Worm (Caenorhabditis elegans) whole organism, mixed stage, embryonic: ENCODE measurements around the gene eat-17.
A peak's percentile ranks its signal among the peaks of the same experiment; 100 is the strongest.

Experiments
- M03D4.4 ChIP-seq: sonication (generic microtip); optimal IDR thresholded peaks from 2 replicates; lab custom pipeline; 2017; ENCODE audit warnings: mild to moderate bottlenecking, missing genetic modification characterization, missing compliant biosample characterization
- bed-3 ChIP-seq: fragments of 200-800 bp; sonication (Bioruptor generic); optimal IDR thresholded peaks from 3 replicates; lab custom pipeline; 2018; ENCODE audit warnings: mild to moderate bottlenecking, missing genetic modification characterization, moderate library complexity, missing compliant biosample characterization
- blmp-1 ChIP-seq: fragments of 150-350 bp; optimal IDR thresholded peaks from 2 replicates; lab custom pipeline; 2014; ENCODE audit warnings: missing biosample characterization, missing genetic modification characterization
- ceh-39 ChIP-seq: fragments of 150-350 bp; optimal IDR thresholded peaks from 2 replicates; lab custom pipeline; 2014; ENCODE audit warnings: missing biosample characterization, missing genetic modification characterization
- ceh-43 ChIP-seq: fragments of 200-800 bp; sonication (Bioruptor generic); optimal IDR thresholded peaks from 2 replicates; lab custom pipeline; 2018; ENCODE audit warnings: mild to moderate bottlenecking, missing genetic modification characterization, moderate library complexity, missing compliant biosample characterization
- cnd-1 ChIP-seq: fragments of 200-800 bp; sonication (Bioruptor generic); optimal IDR thresholded peaks from 2 replicates; lab custom pipeline; 2018; ENCODE audit warnings: mild to moderate bottlenecking, missing genetic modification characterization, missing compliant biosample characterization
- drap-1 ChIP-seq: fragments of 200-800 bp; sonication (Bioruptor generic); optimal IDR thresholded peaks from 3 replicates; lab custom pipeline; 2018; ENCODE audit warnings: mild to moderate bottlenecking, missing genetic modification characterization, missing compliant biosample characterization
- elt-1 ChIP-seq: sonication (generic microtip); optimal IDR thresholded peaks from 2 replicates; lab custom pipeline; 2017; ENCODE audit warnings: missing genetic modification characterization, mild to moderate bottlenecking, missing compliant biosample characterization, antibody characterized with exemption, moderate library complexity, borderline replicate concordance; ENCODE audit not compliant: insufficient read depth
- elt-3 ChIP-seq: fragments of 150-350 bp; optimal IDR thresholded peaks from 2 replicates; lab custom pipeline; 2014; ENCODE audit warnings: missing biosample characterization, missing genetic modification characterization
- flh-1 ChIP-seq: fragments of 200-800 bp; sonication (Bioruptor generic); optimal IDR thresholded peaks from 2 replicates; lab custom pipeline; 2018; ENCODE audit warnings: mild to moderate bottlenecking, missing genetic modification characterization, moderate library complexity, missing compliant biosample characterization
- ham-2 ChIP-seq: fragments of 200-800 bp; sonication (Bioruptor generic); optimal IDR thresholded peaks from 2 replicates; lab custom pipeline; 2018; ENCODE audit warnings: mild to moderate bottlenecking, missing genetic modification characterization, missing compliant biosample characterization
- hlh-1 ChIP-seq: fragments of 150-350 bp; optimal IDR thresholded peaks from 2 replicates; lab custom pipeline; 2014; ENCODE audit warnings: missing biosample characterization, missing genetic modification reagents, missing genetic modification characterization
- lin-13 ChIP-seq: fragments of 150-350 bp; optimal IDR thresholded peaks from 2 replicates; lab custom pipeline; 2014; ENCODE audit warnings: missing biosample characterization, missing genetic modification characterization
- lin-32 ChIP-seq: fragments of 200-800 bp; sonication (Bioruptor generic); optimal IDR thresholded peaks from 2 replicates; lab custom pipeline; 2018; ENCODE audit warnings: mild to moderate bottlenecking, missing genetic modification characterization, missing compliant biosample characterization
- lsy-2 ChIP-seq: fragments of 150-350 bp; optimal IDR thresholded peaks from 2 replicates; lab custom pipeline; 2014; ENCODE audit warnings: missing biosample characterization, missing genetic modification characterization
- mep-1 ChIP-seq: fragments of 150-350 bp; optimal IDR thresholded peaks from 2 replicates; lab custom pipeline; 2017; ENCODE audit warnings: missing biosample characterization, missing genetic modification reagents, missing genetic modification characterization, inconsistent platforms
- nhr-12 ChIP-seq: fragments of 150-350 bp; optimal IDR thresholded peaks from 2 replicates; lab custom pipeline; 2014; ENCODE audit warnings: missing biosample characterization, missing genetic modification characterization
- nhr-2 ChIP-seq: fragments of 150-350 bp; optimal IDR thresholded peaks from 2 replicates; lab custom pipeline; 2014; ENCODE audit warnings: missing biosample characterization, missing genetic modification characterization
- nhr-237 ChIP-seq: fragments of 150-350 bp; optimal IDR thresholded peaks from 2 replicates; lab custom pipeline; 2014; ENCODE audit warnings: missing biosample characterization, missing genetic modification characterization
- nhr-76 ChIP-seq: sonication (generic microtip); optimal IDR thresholded peaks from 2 replicates; lab custom pipeline; 2017; ENCODE audit warnings: missing biosample characterization, missing genetic modification characterization
- pha-4 ChIP-seq: fragments of 150-350 bp; optimal IDR thresholded peaks from 2 replicates; lab custom pipeline; 2018; ENCODE audit warnings: missing biosample characterization, missing genetic modification reagents, missing genetic modification characterization
- sem-2 ChIP-seq: fragments of 200-800 bp; sonication (Bioruptor generic); optimal IDR thresholded peaks from 2 replicates; lab custom pipeline; 2018; ENCODE audit warnings: mild to moderate bottlenecking, missing genetic modification characterization, missing compliant biosample characterization
- snpc-4 ChIP-seq: fragments of 150-350 bp; optimal IDR thresholded peaks from 2 replicates; lab custom pipeline; 2014; ENCODE audit warnings: missing biosample characterization, missing genetic modification characterization
- sptf-1 ChIP-seq: sonication (generic microtip); optimal IDR thresholded peaks from 2 replicates; lab custom pipeline; 2017; ENCODE audit warnings: mild to moderate bottlenecking, missing genetic modification characterization, moderate library complexity, missing compliant biosample characterization
- tbx-8 ChIP-seq: fragments of 200-800 bp; sonication (Bioruptor generic); optimal IDR thresholded peaks from 2 replicates; lab custom pipeline; 2018; ENCODE audit warnings: mild to moderate bottlenecking, missing genetic modification characterization, moderate library complexity, missing compliant biosample characterization
- unc-120 ChIP-seq: sonication (generic microtip); optimal IDR thresholded peaks from 2 replicates; lab custom pipeline; 2017; ENCODE audit warnings: missing genetic modification characterization, missing compliant biosample characterization; ENCODE audit not compliant: poor library complexity, severe bottlenecking
- unc-39 ChIP-seq: fragments of 150-350 bp; optimal IDR thresholded peaks from 2 replicates; lab custom pipeline; 2014; ENCODE audit warnings: missing biosample characterization, missing genetic modification characterization
- unc-62 ChIP-seq: fragments of 150-350 bp; optimal IDR thresholded peaks from 2 replicates; lab custom pipeline; 2014; ENCODE audit warnings: missing biosample characterization, missing genetic modification reagents, missing genetic modification characterization
- zip-8 ChIP-seq: fragments of 150-350 bp; optimal IDR thresholded peaks from 2 replicates; lab custom pipeline; 2014; ENCODE audit warnings: missing biosample characterization, missing genetic modification characterization
- ztf-11 ChIP-seq: fragments of 150-350 bp; optimal IDR thresholded peaks from 2 replicates; lab custom pipeline; 2014; ENCODE audit warnings: missing biosample characterization, missing genetic modification characterization

The eat-17 gene

DNA sequence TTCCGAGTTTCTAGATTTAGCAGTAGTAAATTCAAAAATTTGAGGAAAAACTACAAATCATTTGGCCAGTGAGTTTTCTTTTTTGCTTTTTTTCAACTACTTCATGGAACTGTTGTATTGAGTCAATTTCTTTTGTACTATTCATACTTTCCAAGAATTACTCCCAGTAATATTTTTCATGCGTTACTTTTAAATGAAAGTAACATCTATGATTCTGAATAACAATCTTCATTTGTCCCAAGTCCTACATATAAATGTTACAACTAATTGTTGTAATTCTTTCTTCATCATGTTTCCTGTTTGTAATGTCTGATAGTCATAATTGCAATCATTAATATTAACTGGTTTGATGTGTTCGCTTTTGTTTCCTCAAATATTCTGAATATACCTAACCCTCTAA is 27.0 kb upstream of the eat-17 start:
- TF ChIP-seq pha-4 (no peak), drap-1 (GFP tag; lab: Kevin White, UChicago) (no peak), zip-8 (tag; lab: Kevin White, UChicago) (no peak), ztf-11 (tag; lab: Kevin White, UChicago) (no peak), elt-1 (tag; lab: Kevin White, UChicago) (no peak), snpc-4 (tag; lab: Kevin White, UChicago) (no peak), unc-39 (no peak), hlh-1 (tag; lab: Kevin White, UChicago) (no peak), tbx-8 (GFP tag; lab: Kevin White, UChicago) (no peak), blmp-1 (tag; lab: Kevin White, UChicago) (no peak), lin-32 (no peak), nhr-12 (tag; lab: Kevin White, UChicago) (no peak), ham-2 (GFP tag; lab: Kevin White, UChicago) (no peak), lin-13 (tag; lab: Kevin White, UChicago) (no peak), mep-1 (tag; lab: Kevin White, UChicago) (no peak), ceh-39 (no peak), lsy-2 (tag; lab: Kevin White, UChicago) (no peak), unc-62 (GFP tag; lab: Kevin White, UChicago) (no peak)

ce11 chrX:16440949-16441348 is 24.3 kb upstream of the eat-17 start:
- no peak for TF ChIP-seq cnd-1 (tag; lab: Kevin White, UChicago)
- TF ChIP-seq nhr-76 (tag; lab: Kevin White, UChicago): no peak
- TF ChIP-seq blmp-1 (tag; lab: Kevin White, UChicago): no peak
- no peak for TF ChIP-seq unc-62 (GFP tag; lab: Kevin White, UChicago)
- TF ChIP-seq mep-1 (tag; lab: Kevin White, UChicago): no peak

DNA sequence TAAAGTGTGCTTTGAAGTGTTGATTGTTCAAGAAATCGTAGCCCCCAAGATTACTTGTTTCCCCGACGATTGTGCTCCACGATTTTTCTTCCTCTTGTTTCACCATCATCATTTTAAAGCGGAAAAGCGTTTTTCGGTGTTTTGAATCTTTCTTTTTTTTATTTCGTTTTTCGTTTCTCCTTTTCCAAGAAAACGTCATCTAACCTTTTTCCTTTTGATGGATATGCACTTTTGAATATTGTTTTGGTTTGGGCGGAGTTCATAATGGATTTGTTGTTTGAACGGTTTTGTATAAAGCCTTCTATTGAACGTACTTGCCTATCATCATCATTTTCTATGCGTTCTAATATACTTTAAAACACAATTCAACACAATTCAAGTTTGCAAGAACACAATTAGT is 15.5 kb upstream of the eat-17 start, which contains the start of gene F38E9.6:
Gene F38E9.6, plus strand, starts transcription at position 301 of the 400 bp plus-strand sequence.
- no peak for TF ChIP-seq nhr-237 (tag; lab: Kevin White, UChicago)
- TF ChIP-seq hlh-1 (tag; lab: Kevin White, UChicago): no peak
- TF ChIP-seq mep-1 (tag; lab: Kevin White, UChicago): no peak
- TF ChIP-seq elt-3 (tag; lab: Kevin White, UChicago): no peak
- no peak for TF ChIP-seq nhr-76 (tag; lab: Kevin White, UChicago)
- no peak for TF ChIP-seq lin-32
- no peak for TF ChIP-seq ztf-11 (tag; lab: Kevin White, UChicago)
- no peak for TF ChIP-seq lin-13 (tag; lab: Kevin White, UChicago)
- TF ChIP-seq sem-2: no peak
- no peak for TF ChIP-seq unc-120 (tag; lab: Kevin White, UChicago)
- TF ChIP-seq, all 35 proteins: peak for 0

- TF ChIP-seq mep-1 (tag; lab: Kevin White, UChicago) (no peak), bed-3 (GFP tag; lab: Kevin White, UChicago) (no peak), flh-1 (GFP tag; lab: Kevin White, UChicago) (no peak)
These were observed 1.8 kb upstream of the eat-17 start for ce11 chrX:16418396-16418795.

DNA sequence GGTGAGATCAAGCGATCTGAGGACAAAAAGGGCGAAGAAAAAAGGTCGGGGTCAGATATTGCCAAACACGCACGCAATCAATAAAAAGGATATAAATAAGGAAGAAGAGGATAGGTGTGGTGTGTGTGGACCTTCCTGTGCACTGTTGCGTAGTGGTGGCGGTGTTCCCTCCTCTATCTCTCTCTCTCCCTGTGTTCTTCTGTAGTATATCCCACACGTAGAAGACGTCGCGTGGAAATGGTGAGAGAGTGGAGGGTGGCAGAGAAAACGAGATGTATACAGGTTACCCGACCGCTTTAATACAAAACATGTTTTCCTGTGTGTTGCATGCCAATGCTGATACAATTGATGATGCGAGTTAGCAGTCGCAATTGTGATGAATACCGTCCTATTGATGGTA is 2.1 kb downstream of the eat-17 start:
- TF ChIP-seq ceh-43 (GFP tag; lab: Kevin White, UChicago) (no peak), sptf-1 (tag; lab: Kevin White, UChicago) (peak; percentile 54), cnd-1 (tag; lab: Kevin White, UChicago) (peak; percentile 21), elt-1 (tag; lab: Kevin White, UChicago) (peak; percentile 8), unc-39 (no peak), elt-3 (tag; lab: Kevin White, UChicago) (no peak), nhr-2 (peak; percentile 94), ham-2 (GFP tag; lab: Kevin White, UChicago) (peak; percentile 60), M03D4.4 (tag; lab: Kevin White, UChicago) (peak; percentile 9), zip-8 (tag; lab: Kevin White, UChicago) (peak; percentile 25), sem-2 (no peak)
